Fruit fly (Drosophila melanogaster) whole organism, pupa: ENCODE measurements around the gene rtet.

Source experiments
- Ets98B ChIP-seq: fragments of 200-800 bp; sonication (Bioruptor generic); IDR thresholded peaks from 2 replicates; pipeline ENCODE4 v1.3.6; 2022; ENCODE audit warnings: missing biosample characterization, missing genetic modification characterization
- Pif1B ChIP-seq: fragments of 200-800 bp; sonication (Bioruptor generic); optimal IDR thresholded peaks from 3 replicates; lab custom pipeline; 2016; ENCODE audit warnings: missing biosample characterization, missing genetic modification characterization
- Snoo ChIP-seq: fragments of 200-800 bp; sonication (Bioruptor generic); optimal IDR thresholded peaks from 3 replicates; lab custom pipeline; 2017; ENCODE audit warnings: missing biosample characterization, mild to moderate bottlenecking, missing genetic modification characterization, inconsistent platforms
- rn ChIP-seq: fragments of 200-800 bp; sonication (Bioruptor generic); IDR thresholded peaks from 2 replicates; pipeline ENCODE4 v1.3.6; 2022; ENCODE audit warnings: missing biosample characterization, missing genetic modification characterization

DNA sequence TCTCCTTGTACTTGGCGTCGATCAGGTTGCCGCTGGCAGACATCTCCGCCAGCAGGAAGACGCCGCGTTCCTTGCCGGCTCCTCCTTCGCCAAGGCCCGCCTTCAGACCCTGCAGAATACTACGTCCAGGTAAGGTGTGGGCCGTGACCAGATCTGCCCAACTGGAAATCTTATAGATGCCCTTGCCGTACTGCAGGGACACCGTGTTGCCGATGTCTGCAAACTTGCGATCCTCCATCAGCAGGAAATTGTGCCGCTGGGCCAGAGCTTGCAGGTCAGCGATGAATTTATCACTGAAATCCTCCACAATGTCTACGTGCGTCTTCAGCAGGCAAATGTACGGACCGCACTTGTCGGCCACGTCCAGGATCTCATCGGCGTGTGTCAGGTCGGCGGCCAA is 36.9 kb upstream of the rtet start:
- no peak for TF ChIP-seq Snoo (tag; lab: Kevin White, UChicago)
- no peak for TF ChIP-seq Ets98B
- no peak for TF ChIP-seq rn (GFP tag; lab: Robert Waterston, UW)
- TF ChIP-seq Pif1B: no peak
